Worm (Caenorhabditis elegans): ENCODE results near the gene mans-3.

Gene mans-3

DNA sequence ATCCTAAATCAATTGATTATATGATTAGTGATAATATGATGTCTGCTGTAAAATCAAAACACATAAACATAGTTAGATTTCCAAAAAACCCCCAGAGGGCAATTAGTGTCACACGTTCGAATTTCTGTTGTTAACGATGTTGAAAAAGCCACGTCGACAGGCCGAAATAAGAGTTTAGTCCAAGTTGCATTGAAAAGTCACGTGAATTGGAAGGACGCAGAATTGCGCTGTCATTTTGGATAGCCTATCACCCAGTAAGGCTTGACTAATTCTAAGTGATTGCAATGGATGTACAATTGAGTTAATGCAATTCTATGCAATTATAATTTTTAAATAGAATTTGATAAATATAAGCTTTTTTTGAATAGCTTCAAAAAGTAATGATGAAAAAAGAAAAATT, 29.6 kb upstream of the mans-3 start (continued):
- TF ChIP-seq nhr-84 (tag; optimal IDR thresholded peaks at IDR 0.05) = no peak
- TF ChIP-seq snpc-4 (tag; optimal IDR thresholded peaks at IDR 0.05) = no peak
- no peak for TF ChIP-seq fkh-10 (GFP tag; optimal IDR thresholded peaks at IDR 0.05)
- TF ChIP-seq nhr-85 (tag) = peak; percentile 87

- TF ChIP-seq nhr-76 (tag; optimal IDR thresholded peaks at IDR 0.05) (no peak), isw-1 (GFP tag; IDR thresholded peaks at IDR 0.05) (no peak), vab-15 (tag; optimal IDR thresholded peaks at IDR 0.05) (no peak), tlp-1 (tag; optimal IDR thresholded peaks at IDR 0.05) (no peak), egl-27 (tag; optimal IDR thresholded peaks at IDR 0.05) (no peak), aly-2 (tag; optimal IDR thresholded peaks at IDR 0.05) (no peak), C16A3.4 (tag; optimal IDR thresholded peaks at IDR 0.05) (peak; percentile 22), hlh-17 (GFP tag; optimal IDR thresholded peaks at IDR 0.05; ENCODE audit: borderline replicate concordance) (no peak), unc-30 (tag; optimal IDR thresholded peaks at IDR 0.05) (no peak), ztf-4 (tag; optimal IDR thresholded peaks at IDR 0.05) (no peak), mab-9 (GFP tag; IDR thresholded peaks at IDR 0.05) (no peak), xbp-1 (tag; optimal IDR thresholded peaks at IDR 0.05) (no peak), lsy-2 (tag; optimal IDR thresholded peaks at IDR 0.05) (peak in 1 of 2 experiments; percentile 17), blmp-1 (tag; optimal IDR thresholded peaks at IDR 0.05) (peak; percentile 64), swsn-7 (tag; optimal IDR thresholded peaks at IDR 0.05) (no peak), ceh-8 (GFP tag; optimal IDR thresholded peaks at IDR 0.05) (no peak), lin-39 (tag; optimal IDR thresholded peaks at IDR 0.05) (no peak), mef-2 (tag; optimal IDR thresholded peaks at IDR 0.05) (no peak), unc-86 (tag; optimal IDR thresholded peaks at IDR 0.05) (no peak), efl-1 (optimal IDR thresholded peaks at IDR 0.05) (no peak), efl-1 (GFP tag; optimal IDR thresholded peaks at IDR 0.05 in 1 of 2) (no peak), alr-1 (tag; optimal IDR thresholded peaks at IDR 0.05; ENCODE audit: borderline replicate concordance) (no peak), ama-1 (optimal IDR thresholded peaks at IDR 0.05) (no peak), lin-14 (GFP tag; optimal IDR thresholded peaks at IDR 0.05) (peak; percentile 43), C04F5.9 (tag; optimal IDR thresholded peaks at IDR 0.05) (no peak), snpc-4 (tag; optimal IDR thresholded peaks at IDR 0.05) (no peak), nhr-237 (tag; optimal IDR thresholded peaks at IDR 0.05) (no peak), Y116A8C.19 (tag; optimal IDR thresholded peaks at IDR 0.05; ENCODE audit: borderline replicate concordance) (no peak), mep-1 (tag; optimal IDR thresholded peaks at IDR 0.05) (peak; percentile 54), nhr-19 (GFP tag; conservative IDR thresholded peaks at IDR 0.05) (no peak), dsc-1 (tag; optimal IDR thresholded peaks at IDR 0.05) (peak; percentile 63), hlh-4 (tag; optimal IDR thresholded peaks at IDR 0.05) (no peak), pag-3 (tag; optimal IDR thresholded peaks at IDR 0.05; ENCODE audit: borderline replicate concordance, insufficient read depth) (no peak), pax-3 (tag; optimal IDR thresholded peaks at IDR 0.05) (no peak), tbx-2 (tag; optimal IDR thresholded peaks at IDR 0.05) (no peak), nhr-84 (tag; optimal IDR thresholded peaks at IDR 0.05) (no peak), nhr-47 (tag; optimal IDR thresholded peaks at IDR 0.05) (no peak), ceh-88 (GFP tag; IDR thresholded peaks at IDR 0.05) (no peak), unc-62 (GFP tag; optimal IDR thresholded peaks at IDR 0.05) (no peak), sox-4 (tag; optimal IDR thresholded peaks at IDR 0.05) (no peak), nhr-77 (tag; optimal IDR thresholded peaks at IDR 0.05) (no peak), ceh-63 (GFP tag; optimal IDR thresholded peaks at IDR 0.05) (no peak), lir-3 (tag; optimal IDR thresholded peaks at IDR 0.05; ENCODE audit: poor library complexity) (no peak), sup-37 (GFP tag; optimal IDR thresholded peaks at IDR 0.05) (no peak), C34B4.2 (tag; optimal IDR thresholded peaks at IDR 0.05) (no peak), nhr-28 (tag; optimal IDR thresholded peaks at IDR 0.05) (no peak), ztf-11 (tag; optimal IDR thresholded peaks at IDR 0.05) (no peak), nhr-85 (tag) (peak; percentile 89), unc-130 (tag; optimal IDR thresholded peaks at IDR 0.05) (no peak)
Measured at ce11 chrX:5137716-5138470, 27.3 kb upstream of the mans-3 start.

Data from whole organism, L1 larva.